Fruit fly (Drosophila melanogaster) whole organism, prepupa: ENCODE results near the gene Pfrx.

Experiments used
- Blimp-1 ChIP-seq: fragments of 200-800 bp; sonication (Bioruptor generic); optimal IDR thresholded peaks from 3 replicates; lab custom pipeline; 2017; ENCODE audit warnings: missing biosample characterization, missing genetic modification characterization, mild to moderate bottlenecking, moderate library complexity, missing genetic modification reagents
- CG10631 ChIP-seq: fragments of 200-800 bp; sonication (Bioruptor generic); optimal IDR thresholded peaks from 2 replicates; lab custom pipeline; 2016; ENCODE audit warnings: missing biosample characterization, missing genetic modification characterization
- CG11294 ChIP-seq: fragments of 200-800 bp; sonication (Bioruptor generic); IDR thresholded peaks from 2 replicates; pipeline ENCODE4 v1.3.6; 2022; ENCODE audit warnings: missing biosample characterization, missing genetic modification characterization
- CG11902 ChIP-seq: fragments of 200-800 bp; sonication (Bioruptor generic); optimal IDR thresholded peaks from 3 replicates; lab custom pipeline; 2016; ENCODE audit warnings: missing biosample characterization, missing genetic modification characterization
- CG15336 ChIP-seq: fragments of 200-800 bp; sonication (Bioruptor generic); IDR thresholded peaks from 2 replicates; pipeline ENCODE4 v1.3.6; 2022; ENCODE audit warnings: missing biosample characterization, missing genetic modification characterization
- CG1621 ChIP-seq: fragments of 200-800 bp; sonication (Bioruptor generic); optimal IDR thresholded peaks from 3 replicates; lab custom pipeline; 2018; ENCODE audit warnings: missing biosample characterization, mild to moderate bottlenecking, missing genetic modification characterization
- CG16779 ChIP-seq: fragments of 200-800 bp; sonication (Bioruptor generic); optimal IDR thresholded peaks from 3 replicates; lab custom pipeline; 2017; ENCODE audit warnings: missing biosample characterization, mild to moderate bottlenecking, missing genetic modification characterization
- CG3032 ChIP-seq: fragments of 200-800 bp; optimal IDR thresholded peaks from 2 replicates; lab custom pipeline; 2019; ENCODE audit warnings: missing biosample characterization, mild to moderate bottlenecking, missing genetic modification characterization, moderate library complexity
- CG31627 ChIP-seq: fragments of 200-800 bp; sonication (Bioruptor generic); optimal IDR thresholded peaks from 3 replicates; lab custom pipeline; 2016; ENCODE audit warnings: missing biosample characterization, missing genetic modification characterization
- CG32006 ChIP-seq: fragments of 200-800 bp; sonication (Bioruptor generic); optimal IDR thresholded peaks from 3 replicates; lab custom pipeline; 2017; ENCODE audit warnings: missing biosample characterization, mild to moderate bottlenecking, missing genetic modification characterization
- CG34406 ChIP-seq: fragments of 200-800 bp; sonication (Bioruptor generic); optimal IDR thresholded peaks from 3 replicates; lab custom pipeline; 2016; ENCODE audit warnings: missing biosample characterization, missing genetic modification characterization
- CG3919 ChIP-seq: fragments of 200-800 bp; sonication (Bioruptor generic); optimal IDR thresholded peaks from 3 replicates; lab custom pipeline; 2016; ENCODE audit warnings: missing biosample characterization, missing genetic modification characterization
- CG4318 ChIP-seq: fragments of 200-800 bp; sonication (Bioruptor generic); optimal IDR thresholded peaks from 3 replicates; lab custom pipeline; 2017; ENCODE audit warnings: missing biosample characterization, mild to moderate bottlenecking, missing genetic modification characterization
- CG6163 ChIP-seq: fragments of 200-800 bp; sonication (Bioruptor generic); IDR thresholded peaks from 3 replicates; pipeline ENCODE4 v1.3.6; 2022; ENCODE audit warnings: missing biosample characterization, missing genetic modification characterization
- CG6276 ChIP-seq: fragments of 200-800 bp; sonication (Bioruptor generic); optimal IDR thresholded peaks from 2 replicates; lab custom pipeline; 2017; ENCODE audit warnings: missing biosample characterization, mild to moderate bottlenecking, missing genetic modification characterization
- CG6792 ChIP-seq: fragments of 200-800 bp; sonication (Bioruptor generic); optimal IDR thresholded peaks from 3 replicates; lab custom pipeline; 2016; ENCODE audit warnings: missing biosample characterization, missing genetic modification characterization
- CG6808 ChIP-seq: fragments of 200-800 bp; sonication (Bioruptor generic); optimal IDR thresholded peaks from 3 replicates; lab custom pipeline; 2017; ENCODE audit warnings: missing biosample characterization, missing genetic modification characterization, mild to moderate bottlenecking, moderate library complexity, missing genetic modification reagents
- CG6854 ChIP-seq: fragments of 200-800 bp; sonication (Bioruptor generic); optimal IDR thresholded peaks from 2 replicates; lab custom pipeline; 2017; ENCODE audit warnings: missing biosample characterization, mild to moderate bottlenecking, missing genetic modification characterization
- CG7368 ChIP-seq: fragments of 200-800 bp; sonication (Bioruptor generic); optimal IDR thresholded peaks from 3 replicates; lab custom pipeline; 2016; ENCODE audit warnings: missing biosample characterization, missing genetic modification characterization
- CG8119 ChIP-seq: fragments of 200-800 bp; sonication (Bioruptor generic); IDR thresholded peaks from 3 replicates; pipeline ENCODE4 v1.3.6; 2022; ENCODE audit warnings: missing biosample characterization, missing genetic modification characterization
- CG8319 ChIP-seq: fragments of 200-800 bp; sonication (Bioruptor generic); optimal IDR thresholded peaks from 3 replicates; lab custom pipeline; 2016; ENCODE audit warnings: missing biosample characterization, missing genetic modification characterization
- CG8632 ChIP-seq: fragments of 200-800 bp; sonication (Bioruptor generic); optimal IDR thresholded peaks from 3 replicates; lab custom pipeline; 2016; ENCODE audit warnings: missing biosample characterization, missing genetic modification characterization
- CG9139 ChIP-seq: fragments of 200-800 bp; sonication (Bioruptor generic); optimal IDR thresholded peaks from 3 replicates; lab custom pipeline; 2017; ENCODE audit warnings: missing biosample characterization, mild to moderate bottlenecking, missing genetic modification characterization
- Eip75B ChIP-seq: fragments of 200-800 bp; sonication (Bioruptor generic); optimal IDR thresholded peaks from 3 replicates; lab custom pipeline; 2016; ENCODE audit warnings: missing biosample characterization, missing genetic modification characterization
- Eip78C ChIP-seq: fragments of 200-800 bp; sonication (Bioruptor generic); peaks from one replicate; lab custom pipeline; 2016; ENCODE audit warnings: missing biosample characterization, missing genetic modification characterization
- Eip93F ChIP-seq: fragments of 200-800 bp; sonication (Bioruptor generic); optimal IDR thresholded peaks from 2 replicates; lab custom pipeline; 2016; ENCODE audit warnings: missing biosample characterization, mild to moderate bottlenecking, missing genetic modification characterization
- Ets21C ChIP-seq: fragments of 200-800 bp; sonication (Bioruptor generic); optimal IDR thresholded peaks from 3 replicates; lab custom pipeline; 2016; ENCODE audit warnings: missing biosample characterization, missing genetic modification characterization
- Ets96B ChIP-seq: fragments of 200-800 bp; optimal IDR thresholded peaks from 2 replicates; lab custom pipeline; 2019; ENCODE audit warnings: missing biosample characterization, mild to moderate bottlenecking, missing genetic modification characterization, moderate library complexity
- Gug ChIP-seq: fragments of 200-800 bp; sonication (Bioruptor generic); IDR thresholded peaks from 2 replicates; pipeline ENCODE4 v1.3.6; 2022; ENCODE audit warnings: missing biosample characterization, missing genetic modification characterization
- Hr38 ChIP-seq: sonication (Bioruptor generic); optimal IDR thresholded peaks from 2 replicates; lab custom pipeline; 2016; ENCODE audit warnings: missing biosample characterization, missing genetic modification characterization
- Hr4 ChIP-seq: fragments of 200-800 bp; sonication (Bioruptor generic); optimal IDR thresholded peaks from 3 replicates; lab custom pipeline; 2016; ENCODE audit warnings: missing biosample characterization, missing genetic modification characterization
- Lpt ChIP-seq: fragments of 200-800 bp; sonication (Bioruptor generic); optimal IDR thresholded peaks from 3 replicates; lab custom pipeline; 2016; ENCODE audit warnings: missing biosample characterization, missing genetic modification characterization
- OdsH ChIP-seq: fragments of 200-800 bp; sonication (Bioruptor generic); optimal IDR thresholded peaks from 3 replicates; lab custom pipeline; 2016; ENCODE audit warnings: missing biosample characterization, missing genetic modification characterization
- Smox ChIP-seq: fragments of 200-800 bp; sonication (Bioruptor generic); optimal IDR thresholded peaks from 3 replicates; lab custom pipeline; 2016; ENCODE audit warnings: missing biosample characterization, missing genetic modification characterization
- Sox102F ChIP-seq: fragments of 200-800 bp; sonication (Bioruptor generic); optimal IDR thresholded peaks from 2 replicates; lab custom pipeline; 2016; ENCODE audit warnings: missing biosample characterization, mild to moderate bottlenecking, missing genetic modification characterization
- Sox14 ChIP-seq: fragments of 200-800 bp; sonication (Bioruptor generic); optimal IDR thresholded peaks from 3 replicates; lab custom pipeline; 2016; ENCODE audit warnings: missing biosample characterization, missing genetic modification characterization
- achi ChIP-seq: fragments of 200-800 bp; sonication (Bioruptor generic); optimal IDR thresholded peaks from 3 replicates; lab custom pipeline; 2016; ENCODE audit warnings: missing biosample characterization, missing genetic modification characterization
- cyc ChIP-seq: fragments of 200-800 bp; sonication (Bioruptor generic); optimal IDR thresholded peaks from 3 replicates; lab custom pipeline; 2016; ENCODE audit warnings: missing biosample characterization, missing genetic modification characterization
- dac ChIP-seq: fragments of 200-800 bp; sonication (Bioruptor generic); optimal IDR thresholded peaks from 2 replicates; lab custom pipeline; 2017; ENCODE audit warnings: missing biosample characterization, mild to moderate bottlenecking, missing genetic modification characterization
- dsx ChIP-seq: fragments of 200-800 bp; optimal IDR thresholded peaks from 3 replicates; lab custom pipeline; 2019; ENCODE audit warnings: missing biosample characterization, mild to moderate bottlenecking, missing genetic modification characterization, moderate library complexity; ENCODE audit not compliant: poor library complexity, severe bottlenecking
- eg ChIP-seq: fragments of 200-800 bp; sonication (Bioruptor generic); IDR thresholded peaks from 3 replicates; pipeline ENCODE4 v1.3.6; 2022; ENCODE audit warnings: missing biosample characterization, missing genetic modification characterization
- fd59A ChIP-seq: fragments of 200-800 bp; sonication (Bioruptor generic); optimal IDR thresholded peaks from 2 replicates; lab custom pipeline; 2017; ENCODE audit warnings: missing biosample characterization, mild to moderate bottlenecking, missing genetic modification characterization, missing genetic modification reagents
- fd85E ChIP-seq: fragments of 200-800 bp; sonication (Bioruptor generic); optimal IDR thresholded peaks from 3 replicates; lab custom pipeline; 2016; ENCODE audit warnings: missing biosample characterization, missing genetic modification characterization
- lz ChIP-seq: fragments of 200-800 bp; sonication (Bioruptor generic); optimal IDR thresholded peaks from 3 replicates; lab custom pipeline; 2016; ENCODE audit warnings: missing biosample characterization, missing genetic modification characterization
- pdm3 ChIP-seq: fragments of 200-800 bp; sonication (Bioruptor generic); optimal IDR thresholded peaks from 3 replicates; lab custom pipeline; 2016; ENCODE audit warnings: missing biosample characterization, missing genetic modification characterization
- salr ChIP-seq, 2 experiments: fragments of 200-800 bp; sonication (Bioruptor generic); optimal IDR thresholded peaks; 3 replicates each; lab custom pipeline; 2016 to 2018; ENCODE audit warnings: missing biosample characterization in 2 of 2, missing genetic modification characterization in 2 of 2, mild to moderate bottlenecking in 1 of 2
- spab ChIP-seq: fragments of 200-800 bp; sonication (Bioruptor generic); optimal IDR thresholded peaks from 2 replicates; lab custom pipeline; 2017; ENCODE audit warnings: missing biosample characterization, mild to moderate bottlenecking, missing genetic modification characterization, missing genetic modification reagents
- ss ChIP-seq, 2 experiments: fragments of 200-800 bp; sonication (Bioruptor generic); optimal IDR thresholded peaks; 2 replicates in 1 of 2; 3 replicates in 1 of 2; lab custom pipeline; 2017 to 2018; ENCODE audit warnings: mild to moderate bottlenecking in 2 of 2, missing biosample characterization in 2 of 2, missing genetic modification characterization in 2 of 2, moderate library complexity in 1 of 2
- svp ChIP-seq: fragments of 200-800 bp; sonication (Bioruptor generic); peaks from one replicate; lab custom pipeline; 2016; ENCODE audit warnings: missing biosample characterization, missing genetic modification characterization
- topi ChIP-seq: fragments of 200-800 bp; sonication (Bioruptor generic); optimal IDR thresholded peaks from 3 replicates; lab custom pipeline; 2016; ENCODE audit warnings: missing biosample characterization, missing genetic modification characterization

Pfrx gene

DNA sequence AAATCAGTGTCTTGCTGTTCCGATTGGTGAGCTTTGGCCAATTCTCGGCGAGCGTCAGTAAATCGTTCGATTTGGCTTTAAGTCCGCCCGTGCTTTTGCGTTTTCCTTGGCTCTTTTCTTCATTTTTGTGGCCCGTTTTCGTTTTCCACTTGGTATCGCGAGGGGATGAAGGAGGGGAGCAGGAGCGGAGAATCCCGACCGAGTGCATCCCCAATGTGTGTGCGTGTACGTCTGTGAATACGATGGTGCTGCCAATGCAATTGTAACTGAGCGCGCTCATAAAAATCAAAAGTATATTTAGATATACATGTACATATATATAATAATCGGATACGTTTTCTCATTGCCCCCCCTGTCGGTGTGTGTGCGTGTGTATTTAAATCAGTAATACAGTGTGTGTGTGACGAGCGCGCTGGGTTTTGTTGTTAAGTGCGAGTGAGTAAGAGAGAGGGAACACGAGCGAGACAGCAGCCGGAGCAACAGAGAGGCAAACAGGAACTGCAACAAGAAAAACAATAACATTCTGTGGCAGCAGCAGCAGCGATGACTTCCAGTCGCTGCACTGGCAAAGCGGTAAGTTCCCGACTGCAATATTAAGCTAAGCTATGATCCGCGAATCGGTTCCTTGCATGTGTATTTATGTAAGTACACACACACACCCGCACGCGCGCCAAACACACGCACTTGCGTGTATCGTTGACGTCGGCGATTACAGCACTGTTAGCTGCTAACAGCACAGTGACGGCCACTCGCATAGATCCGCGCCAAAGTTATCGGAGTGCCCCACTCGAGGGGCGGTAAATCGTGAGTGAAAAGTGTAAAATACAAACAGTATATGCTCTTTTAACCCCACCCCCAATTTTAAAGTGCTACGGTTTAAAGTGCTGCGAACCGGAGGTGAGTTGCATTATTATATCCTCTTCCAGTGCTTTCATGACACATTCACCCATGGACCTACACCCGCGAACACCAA lies 592 bp downstream of the Pfrx start:
- TF ChIP-seq CG15336 (GFP tag; lab: Robert Waterston, UW) (peak; percentile 72), Lpt (GFP tag; lab: Kevin White, UChicago) (peak; percentile 36), Hr4 (peak; percentile 74), Eip75B (GFP tag; lab: Kevin White, UChicago) (peak; percentile 62), ss (GFP tag; optimal IDR thresholded peaks at IDR 0.05; lab: Kevin White, UChicago) (peak; percentile 9 to 48), Sox102F (GFP tag; lab: Kevin White, UChicago) (peak; percentile 64), CG11902 (peak; percentile 43), fd59A (GFP tag; lab: Kevin White, UChicago) (peak; percentile 45), lz (GFP tag; lab: Kevin White, UChicago) (peak; percentile 65), Eip93F (GFP tag; lab: Kevin White, UChicago) (no peak), CG16779 (peak; percentile 12), CG3032 (tag; lab: Kevin White, UChicago) (peak; percentile 57), OdsH (GFP tag; lab: Kevin White, UChicago) (peak; percentile 63), CG7368 (peak; percentile 55), cyc (GFP tag; lab: Kevin White, UChicago) (peak; percentile 63), spab (GFP tag; lab: Kevin White, UChicago) (no peak), salr (GFP tag; optimal IDR thresholded peaks at IDR 0.05; lab: Kevin White, UChicago) (peak in 1 of 2 experiments; percentile 59), dac (peak; percentile 66), CG34406 (GFP tag; lab: Kevin White, UChicago) (peak; percentile 26), CG11294 (peak; percentile 47; the same call in 1 of the 2 replicates), topi (peak; percentile 69), CG8119 (GFP tag; lab: Robert Waterston, UW) (peak; percentile 77), Smox (GFP tag; lab: Kevin White, UChicago) (peak; percentile 60), CG9139 (GFP tag; lab: Kevin White, UChicago) (no peak), CG6276 (peak; percentile 58), CG31627 (GFP tag; lab: Kevin White, UChicago) (peak; percentile 69), svp (GFP tag; lab: Kevin White, UChicago) (peak; percentile 82), Sox14 (peak; percentile 66), Ets96B (tag; lab: Kevin White, UChicago) (peak; percentile 56), CG3919 (GFP tag; lab: Kevin White, UChicago) (peak; percentile 61), CG6808 (peak; percentile 57), CG8632 (peak; percentile 56), CG32006 (GFP tag; lab: Kevin White, UChicago) (peak; percentile 84), CG4318 (no peak), pdm3 (GFP tag; lab: Kevin White, UChicago) (peak; percentile 77), CG6792 (GFP tag; lab: Kevin White, UChicago) (peak; percentile 62), Eip78C (GFP tag; lab: Kevin White, UChicago) (peak; percentile 90), Hr38 (no peak), Gug (GFP tag; lab: Robert Waterston, UW) (peak; percentile 73), CG1621 (peak; percentile 64), CG8319 (GFP tag; lab: Kevin White, UChicago) (peak; percentile 35), CG6854 (GFP tag; lab: Kevin White, UChicago) (no peak), CG6163 (GFP tag; lab: Robert Waterston, UW) (peak; percentile 61), eg (GFP tag; lab: Robert Waterston, UW) (peak; percentile 84), Ets21C (GFP tag; lab: Kevin White, UChicago) (peak; percentile 3), achi (GFP tag; lab: Kevin White, UChicago) (peak; percentile 53), fd85E (GFP tag; lab: Kevin White, UChicago) (peak; percentile 19), CG10631 (GFP tag; lab: Kevin White, UChicago) (peak; percentile 69), dsx (GFP tag; lab: Kevin White, UChicago) (no peak), Blimp-1 (GFP tag; lab: Kevin White, UChicago) (no peak)
